Worm (Caenorhabditis elegans) whole organism, L4 larva: ENCODE data around the gene C42D4.13.

ENCODE experiments used
- ama-1 ChIP-seq: fragments of 150-350 bp; optimal IDR thresholded peaks from 2 replicates; lab custom pipeline; 2014; ENCODE audit warnings: inconsistent platforms, mixed read lengths
- ceh-20 ChIP-seq: fragments of 200-800 bp; sonication (Bioruptor generic); IDR thresholded peaks from 2 replicates; pipeline ENCODE4 v1.3.6; 2022; ENCODE audit warnings: missing genetic modification reagents, missing genetic modification characterization, missing compliant biosample characterization
- ceh-62 ChIP-seq: sonication (generic microtip); optimal IDR thresholded peaks from 2 replicates; lab custom pipeline; 2017; ENCODE audit warnings: missing biosample characterization, missing genetic modification characterization
- fos-1 ChIP-seq: fragments of 150-350 bp; optimal IDR thresholded peaks from 2 replicates; lab custom pipeline; 2014; ENCODE audit warnings: missing biosample characterization, missing genetic modification characterization
- hif-1 ChIP-seq, 2 experiments: sonication (generic microtip); optimal IDR thresholded peaks; 2 replicates each; lab custom pipeline; 2016 to 2017; ENCODE audit warnings: missing compliant biosample characterization in 2 of 2, missing genetic modification characterization in 2 of 2, missing genetic modification reagents in 2 of 2, missing genotype in 2 of 2, mild to moderate bottlenecking in 1 of 2
- hmg-1.1 ChIP-seq: fragments of 200-800 bp; sonication (Bioruptor generic); IDR thresholded peaks from 2 replicates; pipeline ENCODE4 v1.3.6; 2022; ENCODE audit warnings: missing genetic modification reagents, missing genetic modification characterization, missing compliant biosample characterization
- lin-13 ChIP-seq: fragments of 150-350 bp; optimal IDR thresholded peaks from 2 replicates; lab custom pipeline; 2014; ENCODE audit warnings: missing biosample characterization, missing genetic modification reagents, missing genetic modification characterization
- nhr-111 ChIP-seq: fragments of 200-800 bp; sonication (Bioruptor generic); optimal IDR thresholded peaks from 2 replicates; lab custom pipeline; 2018; ENCODE audit warnings: mild to moderate bottlenecking, missing genetic modification characterization, missing compliant biosample characterization
- nhr-25 ChIP-seq: sonication (generic microtip); optimal IDR thresholded peaks from 2 replicates; lab custom pipeline; 2017; ENCODE audit warnings: missing genetic modification characterization, mild to moderate bottlenecking, missing compliant biosample characterization, antibody characterized with exemption, moderate library complexity, borderline replicate concordance; ENCODE audit not compliant: insufficient read depth
- nhr-76 ChIP-seq: fragments of 150-350 bp; optimal IDR thresholded peaks from 2 replicates; lab custom pipeline; 2014; ENCODE audit warnings: missing biosample characterization, missing genetic modification characterization
- pha-4 ChIP-seq, 2 experiments: fragments of 150-350 bp in 1 of 2; fragments of 200-800 bp in 1 of 2; sonication (Bioruptor generic) in 1 of 2; IDR thresholded peaks in 1 of 2; optimal IDR thresholded peaks in 1 of 2; 2 replicates each; pipeline versions ENCODE4 v1.3.6 to Lab custom; 2014 to 2022; ENCODE audit warnings: missing genetic modification characterization in 2 of 2, missing genetic modification reagents in 2 of 2, missing biosample characterization in 1 of 2, missing compliant biosample characterization in 1 of 2
- unc-130 ChIP-seq: sonication (generic microtip); optimal IDR thresholded peaks from 2 replicates; lab custom pipeline; 2016; ENCODE audit warnings: missing genetic modification reagents, missing genetic modification characterization, missing compliant biosample characterization
- zag-1 ChIP-seq: fragments of 150-350 bp; optimal IDR thresholded peaks from 2 replicates; lab custom pipeline; 2014; ENCODE audit warnings: missing biosample characterization, missing genetic modification characterization
- ztf-11 ChIP-seq: fragments of 150-350 bp; optimal IDR thresholded peaks from 2 replicates; lab custom pipeline; 2014; ENCODE audit warnings: missing biosample characterization, missing genetic modification characterization

DNA sequence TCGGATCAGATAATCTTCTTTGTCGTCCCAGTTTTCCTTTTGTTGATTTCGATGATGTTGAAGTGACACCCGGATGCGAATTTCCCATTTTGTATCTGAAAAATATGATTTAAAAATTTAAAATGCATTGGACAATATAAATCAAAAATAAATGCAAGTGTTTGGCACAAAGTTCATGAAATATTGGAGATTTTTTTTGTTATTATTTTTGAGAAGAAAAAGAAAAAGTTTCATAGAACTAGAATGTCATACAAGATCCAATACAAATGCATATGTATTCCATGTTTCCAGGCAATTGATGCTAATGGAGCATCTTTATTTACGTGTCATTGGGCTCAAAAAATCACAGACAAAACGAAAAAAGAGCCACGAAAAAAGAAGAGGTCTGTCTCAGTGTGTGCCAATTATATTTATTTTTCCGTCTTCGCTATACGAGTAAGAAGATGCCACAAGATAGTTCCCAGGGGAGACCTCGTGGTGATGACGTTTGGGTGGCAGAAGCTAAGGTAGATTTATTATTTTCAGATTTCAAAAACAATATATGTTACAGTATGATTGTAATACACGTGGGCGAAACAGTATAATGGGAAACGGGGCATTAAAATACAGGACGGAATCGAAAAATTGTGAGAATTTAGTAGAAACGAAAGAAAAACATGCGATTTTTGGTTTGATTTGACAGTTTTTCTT, 31.6 kb upstream of the C42D4.13 start, which contains the start of the genes glb-23 and R13A1.1:
- TF ChIP-seq lin-13 (GFP tag; lab: Kevin White, UChicago) (no peak), pha-4 (GFP tag; IDR thresholded peaks at IDR 0.05; lab: Robert Waterston, UW) (no peak), pha-4 (tag; optimal IDR thresholded peaks at IDR 0.05; lab: Kevin White, UChicago) (no peak), fos-1 (tag; lab: Kevin White, UChicago) (no peak), hmg-1.1 (GFP tag; lab: Robert Waterston, UW) (no peak), nhr-25 (tag; lab: Kevin White, UChicago) (no peak), zag-1 (tag; lab: Kevin White, UChicago) (no peak), nhr-111 (GFP tag; lab: Kevin White, UChicago) (no peak), ceh-62 (tag; lab: Kevin White, UChicago) (no peak), unc-130 (GFP tag; lab: Kevin White, UChicago) (no peak), ama-1 (lab: Kevin White, UChicago) (no peak), ceh-20 (GFP tag; lab: Robert Waterston, UW) (no peak), hif-1 (tag; optimal IDR thresholded peaks at IDR 0.05; lab: Kevin White, UChicago) (no peak), ztf-11 (tag; lab: Kevin White, UChicago) (no peak), nhr-76 (tag; lab: Kevin White, UChicago) (no peak)
